Worm (Caenorhabditis elegans): ENCODE results near the gene Y94H6A.10.
A peak's percentile ranks its signal among the peaks of the same experiment; 100 is the strongest.

Y94H6A.10 gene

DNA sequence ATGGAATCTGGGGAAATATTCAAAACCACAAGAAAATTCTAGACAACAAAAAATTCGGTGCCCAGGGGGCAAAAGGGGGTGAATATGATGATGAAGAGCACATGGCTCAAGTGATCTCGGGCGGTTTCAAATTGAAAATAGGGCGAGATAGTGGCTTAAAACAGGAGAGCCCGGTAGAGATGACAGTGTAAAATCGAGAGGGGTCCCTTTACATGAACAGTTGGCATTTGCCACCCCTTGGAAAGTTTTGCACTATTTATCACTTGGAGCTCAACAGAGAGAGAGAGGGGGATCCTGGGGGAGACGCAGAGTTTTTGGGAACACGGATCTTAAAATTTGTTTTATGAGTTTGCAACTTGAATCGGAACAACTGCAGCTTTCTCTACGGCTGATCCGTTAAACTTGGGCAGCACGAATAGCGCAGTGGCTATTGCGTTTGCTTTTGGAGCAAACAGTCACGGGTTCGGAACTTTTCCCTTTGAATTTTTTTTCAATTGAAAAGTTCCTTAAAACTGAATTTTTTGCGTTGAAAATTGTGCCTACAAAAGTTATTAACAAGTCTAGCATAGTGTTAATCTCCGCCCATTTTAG is 45.0 kb downstream of the Y94H6A.10 start (continued):
- TF ChIP-seq rec-8 (tag; optimal IDR thresholded peaks at IDR 0.05) (peak in 1 of 2 experiments; percentile 41), T26A5.8 (tag; optimal IDR thresholded peaks at IDR 0.05) (peak; percentile 16), egl-18 (GFP tag; IDR thresholded peaks at IDR 0.05) (0 out of 2 replicates have a peak, but pooled peaks have one; percentile 31), bed-2 (GFP tag; IDR thresholded peaks at IDR 0.05) (no peak), ZK185.1 (tag; optimal IDR thresholded peaks at IDR 0.05; ENCODE audit: poor library complexity, severe bottlenecking) (no peak), tbp1 (GFP tag; optimal IDR thresholded peaks at IDR 0.05) (peak; percentile 91), tbx-9 (tag; optimal IDR thresholded peaks at IDR 0.05; ENCODE audit: borderline replicate concordance) (no peak), lsl-1 (GFP tag; optimal IDR thresholded peaks at IDR 0.05) (peak; percentile 16), snpc-3.4 (tag; optimal IDR thresholded peaks at IDR 0.05) (peak; percentile 56), egrh-3 (GFP tag; IDR thresholded peaks at IDR 0.05) (no peak), lir-1 (GFP tag; conservative IDR thresholded peaks at IDR 0.05) (no peak), F55B11.4 (tag; optimal IDR thresholded peaks at IDR 0.05; ENCODE audit: borderline replicate concordance, insufficient read depth) (no peak), ceh-79 (tag; optimal IDR thresholded peaks at IDR 0.05) (peak; percentile 23), hmg-20 (GFP tag; IDR thresholded peaks at IDR 0.05) (peak; percentile 19; the same call in 1 of the 2 replicates), nfya-2 (GFP tag; IDR thresholded peaks at IDR 0.05) (no peak), egl-44 (GFP tag; IDR thresholded peaks at IDR 0.05) (no peak), F49E8.2 (tag; optimal IDR thresholded peaks at IDR 0.05; ENCODE audit: insufficient read depth) (no peak), hmg-1.2 (GFP tag; IDR thresholded peaks at IDR 0.05) (peak; percentile 59), ceh-40 (GFP tag; IDR thresholded peaks at IDR 0.05) (0 out of 2 replicates have a peak, but pooled peaks have one; percentile 46), sdz-38 (tag; optimal IDR thresholded peaks at IDR 0.05) (no peak), ceh-58 (GFP tag; IDR thresholded peaks at IDR 0.05) (0 out of 2 replicates have a peak, but pooled peaks have one; percentile 86), K11D2.4 (GFP tag; IDR thresholded peaks at IDR 0.05) (no peak), F57C9.4 (tag; optimal IDR thresholded peaks at IDR 0.05) (no peak), hlh-12 (tag; optimal IDR thresholded peaks at IDR 0.05) (no peak), hrde-1 (tag; optimal IDR thresholded peaks at IDR 0.05; ENCODE audit: borderline replicate concordance) (no peak), zim-3 (tag; optimal IDR thresholded peaks at IDR 0.05) (peak; percentile 22), snpc-1.3 (tag; optimal IDR thresholded peaks at IDR 0.05; ENCODE audit: insufficient read depth) (peak; percentile 44), lin-54 (GFP tag; optimal IDR thresholded peaks at IDR 0.05) (peak; percentile 51), mes-4 (tag; optimal IDR thresholded peaks at IDR 0.05) (peak; percentile 19), rpc-1 (optimal IDR thresholded peaks at IDR 0.05) (peak; percentile 69), rpc-1 (tag; optimal IDR thresholded peaks at IDR 0.05) (peak; percentile 77), fkh-3 (tag; optimal IDR thresholded peaks at IDR 0.05) (no peak), F37B4.10 (GFP tag; IDR thresholded peaks at IDR 0.05) (no peak), snpc-4 (GFP tag; optimal IDR thresholded peaks at IDR 0.05) (no peak), snpc-4 (tag; optimal IDR thresholded peaks at IDR 0.05) (no peak), lin-40 (tag; optimal IDR thresholded peaks at IDR 0.05) (no peak), aptf-2 (GFP tag; conservative IDR thresholded peaks at IDR 0.05) (no peak), nfya-1 (tag; optimal IDR thresholded peaks at IDR 0.05; ENCODE audit: borderline replicate concordance, insufficient read depth) (no peak), Y53F4B.3 (GFP tag; IDR thresholded peaks at IDR 0.05) (no peak), ztf-6 (GFP tag; IDR thresholded peaks at IDR 0.05) (no peak), ztf-26 (tag; optimal IDR thresholded peaks at IDR 0.05) (no peak), mxl-1 (tag; optimal IDR thresholded peaks at IDR 0.05) (peak; percentile 21), ztf-22 (GFP tag; optimal IDR thresholded peaks at IDR 0.05) (no peak), sptf-2 (GFP tag; optimal IDR thresholded peaks at IDR 0.05) (no peak), madf-10 (tag; optimal IDR thresholded peaks at IDR 0.05) (no peak), D2030.7 (GFP tag; IDR thresholded peaks at IDR 0.05) (no peak), ztf-3 (GFP tag; optimal IDR thresholded peaks at IDR 0.05) (no peak), mel-28 (tag; optimal IDR thresholded peaks at IDR 0.05; ENCODE audit: borderline replicate concordance) (no peak)

Measured in whole organism, young adult.